Fruit fly (Drosophila melanogaster) whole organism, wandering third instar larva: Measurements from ENCODE around the gene CG17819.

Source experiments
- Abd-B ChIP-seq: fragments of >200 bp; optimal IDR thresholded peaks from 2 replicates; lab custom pipeline; 2017; ENCODE audit warnings: missing biosample characterization, missing genetic modification characterization
- CG32264 ChIP-seq: fragments of 200-800 bp; sonication (Bioruptor generic); optimal IDR thresholded peaks from 2 replicates; lab custom pipeline; 2016; ENCODE audit warnings: missing biosample characterization, missing genetic modification characterization
- CG9705 ChIP-seq: fragments of 200-800 bp; sonication (Bioruptor generic); optimal IDR thresholded peaks from 2 replicates; lab custom pipeline; 2018; ENCODE audit warnings: missing biosample characterization, mild to moderate bottlenecking, missing genetic modification characterization
- CrebA ChIP-seq: fragments of 200-800 bp; sonication (Bioruptor generic); optimal IDR thresholded peaks from 2 replicates; lab custom pipeline; 2016; ENCODE audit warnings: missing biosample characterization, mild to moderate bottlenecking, missing genetic modification characterization, borderline replicate concordance
- Dif ChIP-seq: fragments of 200-275, 200-300 bp; sonication (Bioruptor generic); optimal IDR thresholded peaks from 2 replicates; lab custom pipeline; 2018; ENCODE audit warnings: missing biosample characterization, missing genetic modification characterization; ENCODE audit not compliant: partially characterized antibody
- GATAd ChIP-seq: sonication (Bioruptor generic); optimal IDR thresholded peaks from 2 replicates; lab custom pipeline; 2016; ENCODE audit warnings: missing biosample characterization, missing genetic modification characterization
- HLH106 ChIP-seq: fragments of 200-800 bp; optimal IDR thresholded peaks from 3 replicates; lab custom pipeline; 2019; ENCODE audit warnings: missing biosample characterization, mild to moderate bottlenecking, missing genetic modification characterization, moderate library complexity
- Hnf4 ChIP-seq: fragments of 200-800 bp; sonication (Bioruptor generic); optimal IDR thresholded peaks from 2 replicates; lab custom pipeline; 2016; ENCODE audit warnings: missing biosample characterization, mild to moderate bottlenecking, missing genetic modification characterization
- Hr78 ChIP-seq: fragments of >200 bp; optimal IDR thresholded peaks from 2 replicates; lab custom pipeline; 2017; ENCODE audit warnings: missing biosample characterization, missing genetic modification characterization
- Hr83 ChIP-seq: fragments of 200-300 bp; sonication (Bioruptor generic); optimal IDR thresholded peaks from 2 replicates; lab custom pipeline; 2016; ENCODE audit warnings: missing biosample characterization, mild to moderate bottlenecking, missing genetic modification characterization, moderate library complexity; ENCODE audit not compliant: poor library complexity, severe bottlenecking
- Jra ChIP-seq: sonication (Bioruptor generic); optimal IDR thresholded peaks from 2 replicates; lab custom pipeline; 2016; ENCODE audit warnings: missing biosample characterization, missing genetic modification characterization
- Mio ChIP-seq: sonication (Bioruptor generic); optimal IDR thresholded peaks from 2 replicates; lab custom pipeline; 2016; ENCODE audit warnings: missing biosample characterization, missing genetic modification characterization
- Myc ChIP-seq: fragments of >200 bp; optimal IDR thresholded peaks from 2 replicates; lab custom pipeline; 2017
- N ChIP-seq: fragments of >200 bp; optimal IDR thresholded peaks from 2 replicates; lab custom pipeline; 2018; ENCODE audit warnings: missing biosample characterization, missing external identifiers, missing genetic modification characterization
- OdsH ChIP-seq: fragments of 200-800 bp; sonication (Bioruptor generic); optimal IDR thresholded peaks from 2 replicates; lab custom pipeline; 2016; ENCODE audit warnings: missing biosample characterization, mild to moderate bottlenecking, missing genetic modification characterization
- Rel ChIP-seq, 2 experiments: fragments of 200-800 bp; sonication (Bioruptor generic) in 1 of 2; optimal IDR thresholded peaks; 2 replicates in 1 of 2; 3 replicates in 1 of 2; lab custom pipeline; 2016 to 2019; ENCODE audit warnings: mild to moderate bottlenecking in 2 of 2, missing biosample characterization in 2 of 2, missing genetic modification characterization in 2 of 2, moderate library complexity in 1 of 2
- Sp1 ChIP-seq: fragments of 200-800 bp; sonication (Bioruptor generic); optimal IDR thresholded peaks from 3 replicates; lab custom pipeline; 2019; ENCODE audit warnings: missing biosample characterization, mild to moderate bottlenecking, missing genetic modification characterization, moderate library complexity
- Vsx2 ChIP-seq: fragments of 200-300, 225-300 bp; sonication (Bioruptor generic); optimal IDR thresholded peaks from 2 replicates; lab custom pipeline; 2018; ENCODE audit warnings: missing biosample characterization, missing genetic modification characterization; ENCODE audit not compliant: partially characterized antibody
- br ChIP-seq: fragments of 200-800 bp; sonication (Bioruptor generic); optimal IDR thresholded peaks from 2 replicates; lab custom pipeline; 2016; ENCODE audit warnings: missing biosample characterization, missing genetic modification characterization
- brk ChIP-seq: fragments of 200-800 bp; sonication (Bioruptor generic); optimal IDR thresholded peaks from 2 replicates; lab custom pipeline; 2016; ENCODE audit warnings: missing biosample characterization, mild to moderate bottlenecking, missing genetic modification characterization
- dl ChIP-seq, 2 experiments: fragments of 175-275, 200-275 bp in 1 of 2; fragments of 200-275 bp in 1 of 2; sonication (Bioruptor generic); optimal IDR thresholded peaks; lab custom pipeline; 2018; ENCODE audit warnings: mild to moderate bottlenecking in 2 of 2, missing biosample characterization in 2 of 2, missing genetic modification characterization in 2 of 2, moderate library complexity in 2 of 2; ENCODE audit not compliant: partially characterized antibody in 2 of 2, insufficient read depth in 1 of 2
- dmrt93B ChIP-seq: fragments of 200-800 bp; sonication (Bioruptor generic); optimal IDR thresholded peaks from 2 replicates; lab custom pipeline; 2018; ENCODE audit warnings: missing biosample characterization, mild to moderate bottlenecking, missing genetic modification characterization
- dsf ChIP-seq: sonication (Bioruptor generic); optimal IDR thresholded peaks from 2 replicates; lab custom pipeline; 2016; ENCODE audit warnings: missing biosample characterization, missing genetic modification characterization, borderline replicate concordance
- ey ChIP-seq: fragments of 200-800 bp; sonication (Bioruptor generic); optimal IDR thresholded peaks from 2 replicates; lab custom pipeline; 2016; ENCODE audit warnings: missing biosample characterization, missing genetic modification characterization
- foxo ChIP-seq, 2 experiments: fragments of 200-800 bp; sonication (Bioruptor generic); optimal IDR thresholded peaks; 2 replicates in 1 of 2; 3 replicates in 1 of 2; lab custom pipeline; 2016 to 2017; ENCODE audit warnings: missing biosample characterization in 2 of 2, missing genetic modification characterization in 2 of 2
- fru ChIP-seq: fragments of 200-800 bp; sonication (Bioruptor generic); optimal IDR thresholded peaks from 3 replicates; lab custom pipeline; 2016; ENCODE audit warnings: missing biosample characterization, mild to moderate bottlenecking, missing genetic modification characterization
- h ChIP-seq: fragments of 200-800 bp; sonication (Bioruptor generic); optimal IDR thresholded peaks from 3 replicates; lab custom pipeline; 2016; ENCODE audit warnings: missing biosample characterization, mild to moderate bottlenecking, missing genetic modification characterization
- jim ChIP-seq: fragments of 175-275, 200-325 bp; sonication (Bioruptor generic); optimal IDR thresholded peaks from 2 replicates; lab custom pipeline; 2016; ENCODE audit warnings: missing biosample characterization, mild to moderate bottlenecking, missing genetic modification characterization
- lola ChIP-seq: fragments of >200 bp; optimal IDR thresholded peaks from 2 replicates; lab custom pipeline; 2017; ENCODE audit warnings: missing biosample characterization, missing genetic modification characterization
- pan ChIP-seq: fragments of >200 bp; optimal IDR thresholded peaks from 2 replicates; lab custom pipeline; 2017
- psq ChIP-seq: fragments of 200-800 bp; sonication (Bioruptor generic); optimal IDR thresholded peaks from 3 replicates; lab custom pipeline; 2017; ENCODE audit warnings: missing biosample characterization, mild to moderate bottlenecking, missing genetic modification characterization, moderate library complexity
- rgr ChIP-seq: fragments of 200-800 bp; sonication (Bioruptor generic); optimal IDR thresholded peaks from 3 replicates; lab custom pipeline; 2016; ENCODE audit warnings: missing biosample characterization, mild to moderate bottlenecking, missing genetic modification characterization
- sage ChIP-seq: fragments of 200-800 bp; sonication (Bioruptor generic); optimal IDR thresholded peaks from 2 replicates; lab custom pipeline; 2016; ENCODE audit warnings: missing biosample characterization, mild to moderate bottlenecking, missing genetic modification characterization
- sv ChIP-seq: fragments of 200-800 bp; sonication (Bioruptor generic); optimal IDR thresholded peaks from 3 replicates; lab custom pipeline; 2016; ENCODE audit warnings: missing biosample characterization, missing genetic modification characterization
- tai ChIP-seq: sonication (Bioruptor generic); optimal IDR thresholded peaks from 2 replicates; lab custom pipeline; 2016; ENCODE audit warnings: missing biosample characterization, missing genetic modification characterization
- usp ChIP-seq: fragments of >200 bp; optimal IDR thresholded peaks from 2 replicates; lab custom pipeline; 2017; ENCODE audit warnings: missing biosample characterization, missing genetic modification characterization
- woc ChIP-seq: sonication (Bioruptor generic); optimal IDR thresholded peaks from 2 replicates; lab custom pipeline; 2016; ENCODE audit warnings: missing biosample characterization, mild to moderate bottlenecking, missing genetic modification characterization

The CG17819 gene

dm6 chr3R:21852579-21853233, 32.6 kb downstream of the CG17819 start:
- no peak for TF ChIP-seq sage (GFP tag; lab: Kevin White, UChicago)
- no peak for TF ChIP-seq Dif (GFP tag; lab: Kevin White, UChicago)
- no peak for TF ChIP-seq brk
- TF ChIP-seq OdsH (GFP tag; lab: Kevin White, UChicago) = peak; percentile 7
- TF ChIP-seq jim = no peak
- no peak for TF ChIP-seq ey
- TF ChIP-seq Hr83 (GFP tag; lab: Kevin White, UChicago) = peak; percentile 2
- TF ChIP-seq fru (GFP tag; lab: Kevin White, UChicago) = peak; percentile 9
- no peak for TF ChIP-seq br (GFP tag; lab: Kevin White, UChicago)
- TF ChIP-seq Rel (GFP tag; optimal IDR thresholded peaks at IDR 0.05; lab: Kevin White, UChicago) = no peak
- peak; percentile 10 for TF ChIP-seq Rel (tag; optimal IDR thresholded peaks at IDR 0.05; lab: Kevin White, UChicago)
- no peak for TF ChIP-seq pan (lab: Kevin White, UChicago)
- TF ChIP-seq N (GFP tag; lab: Kevin White, UChicago) = no peak
- no peak for TF ChIP-seq dsf (GFP tag; lab: Kevin White, UChicago)
- peak; percentile 22 for TF ChIP-seq rgr (GFP tag; lab: Kevin White, UChicago)
- TF ChIP-seq psq (GFP tag; lab: Kevin White, UChicago) = peak; percentile 75
- no peak for TF ChIP-seq CG32264
- TF ChIP-seq Hnf4 (GFP tag; lab: Kevin White, UChicago) = no peak

- TF ChIP-seq OdsH (GFP tag; lab: Kevin White, UChicago) (no peak), Dif (GFP tag; lab: Kevin White, UChicago) (peak; percentile 36), CrebA (GFP tag; lab: Kevin White, UChicago) (peak; percentile 58), Rel (GFP tag; optimal IDR thresholded peaks at IDR 0.05; lab: Kevin White, UChicago) (no peak), Rel (tag; optimal IDR thresholded peaks at IDR 0.05; lab: Kevin White, UChicago) (peak; percentile 51), rgr (GFP tag; lab: Kevin White, UChicago) (no peak)
These were observed 33.5 kb downstream of the CG17819 start for dm6 chr3R:21851592-21852578.

- TF ChIP-seq brk (no peak), tai (no peak), Myc (lab: Kevin White, UChicago) (no peak), pan (lab: Kevin White, UChicago) (no peak), Hnf4 (GFP tag; lab: Kevin White, UChicago) (no peak), Abd-B (no peak), OdsH (GFP tag; lab: Kevin White, UChicago) (peak; percentile 0), dl (GFP tag; optimal IDR thresholded peaks at IDR 0.05; lab: Kevin White, UChicago; ENCODE audit: insufficient read depth in 1 of 2, partially characterized antibody in 2 of 2) (no peak), CG9705 (no peak), Rel (GFP tag; optimal IDR thresholded peaks at IDR 0.05; lab: Kevin White, UChicago) (no peak), Rel (tag; optimal IDR thresholded peaks at IDR 0.05; lab: Kevin White, UChicago) (peak; percentile 91), Mio (GFP tag; lab: Kevin White, UChicago) (no peak), psq (GFP tag; lab: Kevin White, UChicago) (peak; percentile 26), Hr78 (no peak), woc (GFP tag; lab: Kevin White, UChicago) (peak; percentile 26), CrebA (GFP tag; lab: Kevin White, UChicago) (no peak), usp (no peak), lola (GFP tag; lab: Kevin White, UChicago) (no peak), fru (GFP tag; lab: Kevin White, UChicago) (peak; percentile 29), dmrt93B (peak; percentile 24), sv (GFP tag; lab: Kevin White, UChicago) (no peak), Sp1 (no peak), jim (no peak), br (GFP tag; lab: Kevin White, UChicago) (peak; percentile 40), Dif (GFP tag; lab: Kevin White, UChicago) (no peak), GATAd (GFP tag; lab: Kevin White, UChicago) (no peak), rgr (GFP tag; lab: Kevin White, UChicago) (peak; percentile 20), sage (GFP tag; lab: Kevin White, UChicago) (no peak), Jra (GFP tag; lab: Kevin White, UChicago) (no peak), Vsx2 (no peak), dsf (GFP tag; lab: Kevin White, UChicago) (no peak), CG32264 (no peak), Hr83 (GFP tag; lab: Kevin White, UChicago) (no peak), h (GFP tag; lab: Kevin White, UChicago) (peak; percentile 51), N (GFP tag; lab: Kevin White, UChicago) (no peak), ey (peak; percentile 51), HLH106 (peak; percentile 3), foxo (GFP tag; optimal IDR thresholded peaks at IDR 0.05; lab: Kevin White, UChicago) (peak in 1 of 2 experiments; percentile 23)
These were observed 35.3 kb downstream of the CG17819 start for dm6 chr3R:21849988-21850460.
